Fruit fly (Drosophila melanogaster) whole organism, wandering third instar larva: ENCODE results near the gene Dus2.

Experiments used
- Abd-B ChIP-seq: fragments of >200 bp; optimal IDR thresholded peaks from 2 replicates; lab custom pipeline; 2017; ENCODE audit warnings: missing biosample characterization, missing genetic modification characterization
- CG32264 ChIP-seq: fragments of 200-800 bp; sonication (Bioruptor generic); optimal IDR thresholded peaks from 2 replicates; lab custom pipeline; 2016; ENCODE audit warnings: missing biosample characterization, missing genetic modification characterization
- CG9705 ChIP-seq: fragments of 200-800 bp; sonication (Bioruptor generic); optimal IDR thresholded peaks from 2 replicates; lab custom pipeline; 2018; ENCODE audit warnings: missing biosample characterization, mild to moderate bottlenecking, missing genetic modification characterization
- CrebA ChIP-seq: fragments of 200-800 bp; sonication (Bioruptor generic); optimal IDR thresholded peaks from 2 replicates; lab custom pipeline; 2016; ENCODE audit warnings: missing biosample characterization, mild to moderate bottlenecking, missing genetic modification characterization, borderline replicate concordance
- Dfd ChIP-seq: fragments of >200 bp; optimal IDR thresholded peaks from 2 replicates; lab custom pipeline; 2017; ENCODE audit warnings: missing biosample characterization, missing genetic modification characterization
- Dif ChIP-seq: fragments of 200-275, 200-300 bp; sonication (Bioruptor generic); optimal IDR thresholded peaks from 2 replicates; lab custom pipeline; 2018; ENCODE audit warnings: missing biosample characterization, missing genetic modification characterization; ENCODE audit not compliant: partially characterized antibody
- GATAd ChIP-seq: sonication (Bioruptor generic); optimal IDR thresholded peaks from 2 replicates; lab custom pipeline; 2016; ENCODE audit warnings: missing biosample characterization, missing genetic modification characterization
- HLH106 ChIP-seq: fragments of 200-800 bp; optimal IDR thresholded peaks from 3 replicates; lab custom pipeline; 2019; ENCODE audit warnings: missing biosample characterization, mild to moderate bottlenecking, missing genetic modification characterization, moderate library complexity
- Hnf4 ChIP-seq: fragments of 200-800 bp; sonication (Bioruptor generic); optimal IDR thresholded peaks from 2 replicates; lab custom pipeline; 2016; ENCODE audit warnings: missing biosample characterization, mild to moderate bottlenecking, missing genetic modification characterization
- Hr78 ChIP-seq: fragments of >200 bp; optimal IDR thresholded peaks from 2 replicates; lab custom pipeline; 2017; ENCODE audit warnings: missing biosample characterization, missing genetic modification characterization
- Hr83 ChIP-seq: fragments of 200-300 bp; sonication (Bioruptor generic); optimal IDR thresholded peaks from 2 replicates; lab custom pipeline; 2016; ENCODE audit warnings: missing biosample characterization, mild to moderate bottlenecking, missing genetic modification characterization, moderate library complexity; ENCODE audit not compliant: poor library complexity, severe bottlenecking
- Jra ChIP-seq: sonication (Bioruptor generic); optimal IDR thresholded peaks from 2 replicates; lab custom pipeline; 2016; ENCODE audit warnings: missing biosample characterization, missing genetic modification characterization
- Mio ChIP-seq: sonication (Bioruptor generic); optimal IDR thresholded peaks from 2 replicates; lab custom pipeline; 2016; ENCODE audit warnings: missing biosample characterization, missing genetic modification characterization
- Myc ChIP-seq: fragments of >200 bp; optimal IDR thresholded peaks from 2 replicates; lab custom pipeline; 2017
- N ChIP-seq: fragments of >200 bp; optimal IDR thresholded peaks from 2 replicates; lab custom pipeline; 2018; ENCODE audit warnings: missing biosample characterization, missing external identifiers, missing genetic modification characterization
- OdsH ChIP-seq: fragments of 200-800 bp; sonication (Bioruptor generic); optimal IDR thresholded peaks from 2 replicates; lab custom pipeline; 2016; ENCODE audit warnings: missing biosample characterization, mild to moderate bottlenecking, missing genetic modification characterization
- Rel ChIP-seq, 2 experiments: fragments of 200-800 bp; sonication (Bioruptor generic) in 1 of 2; optimal IDR thresholded peaks; 2 replicates in 1 of 2; 3 replicates in 1 of 2; lab custom pipeline; 2016 to 2019; ENCODE audit warnings: mild to moderate bottlenecking in 2 of 2, missing biosample characterization in 2 of 2, missing genetic modification characterization in 2 of 2, moderate library complexity in 1 of 2
- Sp1 ChIP-seq: fragments of 200-800 bp; sonication (Bioruptor generic); optimal IDR thresholded peaks from 3 replicates; lab custom pipeline; 2019; ENCODE audit warnings: missing biosample characterization, mild to moderate bottlenecking, missing genetic modification characterization, moderate library complexity
- Vsx2 ChIP-seq: fragments of 200-300, 225-300 bp; sonication (Bioruptor generic); optimal IDR thresholded peaks from 2 replicates; lab custom pipeline; 2018; ENCODE audit warnings: missing biosample characterization, missing genetic modification characterization; ENCODE audit not compliant: partially characterized antibody
- br ChIP-seq: fragments of 200-800 bp; sonication (Bioruptor generic); optimal IDR thresholded peaks from 2 replicates; lab custom pipeline; 2016; ENCODE audit warnings: missing biosample characterization, missing genetic modification characterization
- brk ChIP-seq: fragments of 200-800 bp; sonication (Bioruptor generic); optimal IDR thresholded peaks from 2 replicates; lab custom pipeline; 2016; ENCODE audit warnings: missing biosample characterization, mild to moderate bottlenecking, missing genetic modification characterization
- dl ChIP-seq, 2 experiments: fragments of 175-275, 200-275 bp in 1 of 2; fragments of 200-275 bp in 1 of 2; sonication (Bioruptor generic); optimal IDR thresholded peaks; lab custom pipeline; 2018; ENCODE audit warnings: mild to moderate bottlenecking in 2 of 2, missing biosample characterization in 2 of 2, missing genetic modification characterization in 2 of 2, moderate library complexity in 2 of 2; ENCODE audit not compliant: partially characterized antibody in 2 of 2, insufficient read depth in 1 of 2
- dmrt93B ChIP-seq: fragments of 200-800 bp; sonication (Bioruptor generic); optimal IDR thresholded peaks from 2 replicates; lab custom pipeline; 2018; ENCODE audit warnings: missing biosample characterization, mild to moderate bottlenecking, missing genetic modification characterization
- dsf ChIP-seq: sonication (Bioruptor generic); optimal IDR thresholded peaks from 2 replicates; lab custom pipeline; 2016; ENCODE audit warnings: missing biosample characterization, missing genetic modification characterization, borderline replicate concordance
- ey ChIP-seq: fragments of 200-800 bp; sonication (Bioruptor generic); optimal IDR thresholded peaks from 2 replicates; lab custom pipeline; 2016; ENCODE audit warnings: missing biosample characterization, missing genetic modification characterization
- foxo ChIP-seq, 2 experiments: fragments of 200-800 bp; sonication (Bioruptor generic); optimal IDR thresholded peaks; 2 replicates in 1 of 2; 3 replicates in 1 of 2; lab custom pipeline; 2016 to 2017; ENCODE audit warnings: missing biosample characterization in 2 of 2, missing genetic modification characterization in 2 of 2
- fru ChIP-seq: fragments of 200-800 bp; sonication (Bioruptor generic); optimal IDR thresholded peaks from 3 replicates; lab custom pipeline; 2016; ENCODE audit warnings: missing biosample characterization, mild to moderate bottlenecking, missing genetic modification characterization
- h ChIP-seq: fragments of 200-800 bp; sonication (Bioruptor generic); optimal IDR thresholded peaks from 3 replicates; lab custom pipeline; 2016; ENCODE audit warnings: missing biosample characterization, mild to moderate bottlenecking, missing genetic modification characterization
- jim ChIP-seq: fragments of 175-275, 200-325 bp; sonication (Bioruptor generic); optimal IDR thresholded peaks from 2 replicates; lab custom pipeline; 2016; ENCODE audit warnings: missing biosample characterization, mild to moderate bottlenecking, missing genetic modification characterization
- lola ChIP-seq: fragments of >200 bp; optimal IDR thresholded peaks from 2 replicates; lab custom pipeline; 2017; ENCODE audit warnings: missing biosample characterization, missing genetic modification characterization
- pan ChIP-seq: fragments of >200 bp; optimal IDR thresholded peaks from 2 replicates; lab custom pipeline; 2017
- psq ChIP-seq: fragments of 200-800 bp; sonication (Bioruptor generic); optimal IDR thresholded peaks from 3 replicates; lab custom pipeline; 2017; ENCODE audit warnings: missing biosample characterization, mild to moderate bottlenecking, missing genetic modification characterization, moderate library complexity
- rgr ChIP-seq: fragments of 200-800 bp; sonication (Bioruptor generic); optimal IDR thresholded peaks from 3 replicates; lab custom pipeline; 2016; ENCODE audit warnings: missing biosample characterization, mild to moderate bottlenecking, missing genetic modification characterization
- sage ChIP-seq: fragments of 200-800 bp; sonication (Bioruptor generic); optimal IDR thresholded peaks from 2 replicates; lab custom pipeline; 2016; ENCODE audit warnings: missing biosample characterization, mild to moderate bottlenecking, missing genetic modification characterization
- sv ChIP-seq: fragments of 200-800 bp; sonication (Bioruptor generic); optimal IDR thresholded peaks from 3 replicates; lab custom pipeline; 2016; ENCODE audit warnings: missing biosample characterization, missing genetic modification characterization
- tai ChIP-seq: sonication (Bioruptor generic); optimal IDR thresholded peaks from 2 replicates; lab custom pipeline; 2016; ENCODE audit warnings: missing biosample characterization, missing genetic modification characterization
- usp ChIP-seq: fragments of >200 bp; optimal IDR thresholded peaks from 2 replicates; lab custom pipeline; 2017; ENCODE audit warnings: missing biosample characterization, missing genetic modification characterization
- woc ChIP-seq: sonication (Bioruptor generic); optimal IDR thresholded peaks from 2 replicates; lab custom pipeline; 2016; ENCODE audit warnings: missing biosample characterization, mild to moderate bottlenecking, missing genetic modification characterization

Dus2 gene

dm6 chrX:14193013-14193412 lies 44.8 kb upstream of the Dus2 start, which contains the start of gene yl:
Gene yl (plus strand): TSS chrX:14193214.
- TF ChIP-seq HLH106 (tag; lab: Kevin White, UChicago): no peak
- TF ChIP-seq N (GFP tag; lab: Kevin White, UChicago): no peak
- no peak for TF ChIP-seq Hr83 (GFP tag; lab: Kevin White, UChicago)
- no peak for TF ChIP-seq CG32264 (GFP tag; lab: Kevin White, UChicago)
- no peak for TF ChIP-seq dsf
- TF ChIP-seq sv (GFP tag; lab: Kevin White, UChicago): no peak

dm6 chrX:14199967-14200531 lies 37.7 kb upstream of the Dus2 start, which contains the start of gene CG11590:
Gene CG11590 (plus strand): TSS chrX:14200178.
- TF ChIP-seq Vsx2 (peak; percentile 96), rgr (no peak), Dif (peak; percentile 88), HLH106 (tag; lab: Kevin White, UChicago) (no peak), Myc (no peak)

dm6 chrX:14201178-14201577 lies 36.6 kb upstream of the Dus2 start, which contains the start of gene Prp16:
Gene Prp16 (plus strand): TSS chrX:14201362.
- TF ChIP-seq dmrt93B (no peak), Dfd (GFP tag; lab: Kevin White, UChicago) (no peak), Abd-B (GFP tag; lab: Kevin White, UChicago) (no peak), OdsH (GFP tag; lab: Kevin White, UChicago) (no peak), psq (GFP tag; lab: Kevin White, UChicago) (no peak), sv (GFP tag; lab: Kevin White, UChicago) (no peak), ey (GFP tag; lab: Kevin White, UChicago) (no peak), Sp1 (GFP tag; lab: Kevin White, UChicago) (no peak)

dm6 chrX:14208426-14209208 lies 29.2 kb upstream of the Dus2 start:
- TF ChIP-seq fru (GFP tag; lab: Kevin White, UChicago) (peak; percentile 58), Rel (GFP tag; optimal IDR thresholded peaks at IDR 0.05; lab: Kevin White, UChicago) (no peak), Rel (tag; optimal IDR thresholded peaks at IDR 0.05; lab: Kevin White, UChicago) (no peak), brk (GFP tag; lab: Kevin White, UChicago) (no peak), dmrt93B (peak; percentile 33), CG9705 (GFP tag; lab: Kevin White, UChicago) (peak; percentile 17), Hnf4 (GFP tag; lab: Kevin White, UChicago) (no peak), sv (GFP tag; lab: Kevin White, UChicago) (no peak), sage (GFP tag; lab: Kevin White, UChicago) (no peak), ey (GFP tag; lab: Kevin White, UChicago) (peak; percentile 37), rgr (peak; percentile 33), dsf (no peak), Dfd (GFP tag; lab: Kevin White, UChicago) (no peak), woc (GFP tag; lab: Kevin White, UChicago) (peak; percentile 27), Sp1 (GFP tag; lab: Kevin White, UChicago) (peak; percentile 68), Abd-B (GFP tag; lab: Kevin White, UChicago) (no peak), br (GFP tag; lab: Kevin White, UChicago) (peak; percentile 17), dl (GFP tag; optimal IDR thresholded peaks at IDR 0.05; lab: Kevin White, UChicago; ENCODE audit: insufficient read depth in 1 of 2, partially characterized antibody in 2 of 2) (no peak), Hr78 (GFP tag; lab: Kevin White, UChicago) (no peak), psq (GFP tag; lab: Kevin White, UChicago) (peak; percentile 44), Vsx2 (no peak), OdsH (GFP tag; lab: Kevin White, UChicago) (no peak), N (GFP tag; lab: Kevin White, UChicago) (no peak), CrebA (GFP tag; lab: Kevin White, UChicago) (no peak), CG32264 (GFP tag; lab: Kevin White, UChicago) (no peak), pan (lab: Kevin White, UChicago) (no peak), Mio (GFP tag; lab: Kevin White, UChicago) (no peak), HLH106 (tag; lab: Kevin White, UChicago) (peak; percentile 56), Jra (no peak), tai (GFP tag; lab: Kevin White, UChicago) (no peak), Myc (no peak), GATAd (GFP tag; lab: Kevin White, UChicago) (no peak), Hr83 (GFP tag; lab: Kevin White, UChicago) (no peak), Dif (no peak), jim (no peak), h (peak; percentile 69), usp (GFP tag; lab: Kevin White, UChicago) (no peak), lola (GFP tag; lab: Kevin White, UChicago) (no peak), foxo (GFP tag; optimal IDR thresholded peaks at IDR 0.05; lab: Kevin White, UChicago) (peak in 1 of 2 experiments; percentile 75)
